Fruit fly (Drosophila melanogaster) whole organism, adult: ENCODE data around the gene Qsox4.
A peak's percentile ranks its signal among the peaks of the same experiment; 100 is the strongest.

Source experiments
- CG11617 ChIP-seq: fragments of 200-800 bp; sonication (Bioruptor generic); optimal IDR thresholded peaks from 2 replicates; lab custom pipeline; 2017; ENCODE audit warnings: mild to moderate bottlenecking, missing biosample characterization, missing genetic modification reagents, missing genetic modification characterization
- CG12768 ChIP-seq: fragments of 200-800 bp; sonication (Bioruptor generic); optimal IDR thresholded peaks from 2 replicates; lab custom pipeline; 2017; ENCODE audit warnings: missing biosample characterization, missing genetic modification characterization, mild to moderate bottlenecking, moderate library complexity, missing genetic modification reagents
- CG14711 ChIP-seq: fragments of 200-800 bp; sonication (Bioruptor generic); optimal IDR thresholded peaks from 2 replicates; lab custom pipeline; 2018; ENCODE audit warnings: missing biosample characterization, mild to moderate bottlenecking, missing genetic modification characterization, moderate library complexity
- CG1620 ChIP-seq: fragments of 200-800 bp; sonication (Bioruptor generic); optimal IDR thresholded peaks from 2 replicates; lab custom pipeline; 2016; ENCODE audit warnings: missing biosample characterization, missing genetic modification characterization
- CG33017 ChIP-seq: fragments of 200-800 bp; sonication (Bioruptor generic); optimal IDR thresholded peaks from 2 replicates; lab custom pipeline; 2018; ENCODE audit warnings: missing biosample characterization, mild to moderate bottlenecking, missing genetic modification characterization, moderate library complexity
- CG5204 ChIP-seq: fragments of 200-800 bp; sonication (Bioruptor generic); optimal IDR thresholded peaks from 2 replicates; lab custom pipeline; 2016; ENCODE audit warnings: missing biosample characterization, missing genetic modification characterization
- CG7045 ChIP-seq: fragments of 200-800 bp; sonication (Bioruptor generic); optimal IDR thresholded peaks from 2 replicates; lab custom pipeline; 2017; ENCODE audit warnings: missing biosample characterization, mild to moderate bottlenecking, missing genetic modification characterization
- CG7101 ChIP-seq: fragments of 200-800 bp; sonication (Bioruptor generic); optimal IDR thresholded peaks from 2 replicates; lab custom pipeline; 2018; ENCODE audit warnings: missing biosample characterization, mild to moderate bottlenecking, missing genetic modification characterization, moderate library complexity
- Clk ChIP-seq: fragments of 200-800 bp; sonication (Bioruptor generic); optimal IDR thresholded peaks from 2 replicates; lab custom pipeline; 2017; ENCODE audit warnings: missing biosample characterization, missing genetic modification characterization
- Crg-1 ChIP-seq: fragments of 200-800 bp; sonication (Bioruptor generic); optimal IDR thresholded peaks from 2 replicates; lab custom pipeline; 2016; ENCODE audit warnings: missing biosample characterization, missing genetic modification characterization
- Hr96 ChIP-seq: fragments of 200-800 bp; sonication (Bioruptor generic); optimal IDR thresholded peaks from 2 replicates; lab custom pipeline; 2016; ENCODE audit warnings: missing biosample characterization, missing genetic modification characterization
- Mnt ChIP-seq: fragments of 200-800 bp; sonication (Bioruptor generic); optimal IDR thresholded peaks from 2 replicates; lab custom pipeline; 2016; ENCODE audit warnings: missing biosample characterization, mild to moderate bottlenecking, missing genetic modification characterization
- bab1 ChIP-seq: fragments of 200-800 bp; sonication (Bioruptor generic); optimal IDR thresholded peaks from 3 replicates; lab custom pipeline; 2019; ENCODE audit warnings: missing biosample characterization, mild to moderate bottlenecking, missing genetic modification characterization, moderate library complexity
- cic ChIP-seq: fragments of 200-800 bp; sonication (Bioruptor generic); optimal IDR thresholded peaks from 2 replicates; lab custom pipeline; 2017; ENCODE audit warnings: missing biosample characterization, mild to moderate bottlenecking, missing genetic modification characterization, moderate library complexity
- cnc ChIP-seq, 2 experiments: fragments of >200 bp; optimal IDR thresholded peaks; 2 replicates each; lab custom pipeline; 2017
- kay ChIP-seq: fragments of 200-800 bp; sonication (Bioruptor generic); peaks from one replicate; lab custom pipeline; 2016; ENCODE audit warnings: missing biosample characterization, missing genetic modification characterization, borderline replicate concordance
- ovo ChIP-seq: fragments of 200-800 bp; sonication (Bioruptor generic); optimal IDR thresholded peaks from 2 replicates; lab custom pipeline; 2016; ENCODE audit warnings: missing biosample characterization, missing genetic modification characterization
- pad ChIP-seq: fragments of 200-800 bp; sonication (Bioruptor generic); optimal IDR thresholded peaks from 3 replicates; lab custom pipeline; 2017; ENCODE audit warnings: missing biosample characterization, missing genetic modification characterization, mild to moderate bottlenecking, moderate library complexity, missing genetic modification reagents
- tj ChIP-seq: fragments of 200-800 bp; sonication (Bioruptor generic); optimal IDR thresholded peaks from 3 replicates; lab custom pipeline; 2017; ENCODE audit warnings: missing biosample characterization, mild to moderate bottlenecking, missing genetic modification characterization, moderate library complexity
- toe ChIP-seq: fragments of 200-800 bp; sonication (Bioruptor generic); optimal IDR thresholded peaks from 2 replicates; lab custom pipeline; 2016; ENCODE audit warnings: missing biosample characterization, missing genetic modification characterization

Qsox4 gene

dm6 chr3R:23747446-23747845 is 44.9 kb downstream of the Qsox4 start:
- TF ChIP-seq CG12768 (GFP tag; lab: Kevin White, UChicago) (no peak), Crg-1 (GFP tag; lab: Kevin White, UChicago) (no peak), CG14711 (tag; lab: Kevin White, UChicago) (no peak), bab1 (no peak), tj (no peak), CG7045 (GFP tag; lab: Kevin White, UChicago) (no peak), Hr96 (GFP tag; lab: Kevin White, UChicago) (no peak)

DNA sequence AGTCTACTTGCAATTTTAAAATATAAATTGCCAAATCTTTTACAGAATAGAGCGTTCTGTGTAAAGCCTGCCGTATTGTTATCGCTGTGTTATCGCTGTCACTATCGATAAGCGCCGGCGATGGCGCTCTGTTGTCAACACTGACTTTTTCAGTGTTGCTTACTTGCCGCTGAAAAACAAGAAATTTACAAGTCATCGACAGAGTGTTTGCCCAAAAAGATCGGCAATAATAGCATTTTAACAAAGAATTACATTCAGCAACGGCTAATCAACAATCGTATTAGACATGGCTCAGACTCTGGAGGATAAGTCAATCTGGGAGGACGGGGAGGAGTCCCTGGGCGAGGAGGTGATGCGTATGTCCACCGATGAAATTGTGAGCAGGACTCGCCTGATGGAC is 50.2 kb downstream of the Qsox4 start, which contains the start of the genes RanBP3 and Rpt5:
RanBP3 (minus strand) TSS at position 107 of the 400 bp plus-strand sequence.
Rpt5 (plus strand) TSS at position 149 of the 400 bp plus-strand sequence.
- TF ChIP-seq Hr96 (GFP tag; lab: Kevin White, UChicago) = no peak
- TF ChIP-seq CG5204 (GFP tag; lab: Kevin White, UChicago) = no peak
- TF ChIP-seq CG1620 = peak; percentile 82
- TF ChIP-seq Crg-1 (GFP tag; lab: Kevin White, UChicago) = peak; percentile 81
- peak; percentile 59 for TF ChIP-seq CG33017
- no peak for TF ChIP-seq tj
- TF ChIP-seq ovo (GFP tag; lab: Kevin White, UChicago) = peak; percentile 12
- peak; percentile 40 for TF ChIP-seq Clk (GFP tag; lab: Kevin White, UChicago)
- TF ChIP-seq cic (GFP tag; lab: Kevin White, UChicago) = peak; percentile 37
- peak; percentile 86 for TF ChIP-seq CG12768 (GFP tag; lab: Kevin White, UChicago)
- peak; percentile 75 for TF ChIP-seq CG14711 (tag; lab: Kevin White, UChicago)
- peak; percentile 56 to 92 for TF ChIP-seq cnc (optimal IDR thresholded peaks at IDR 0.05; lab: Kevin White, UChicago)
- peak; percentile 77 for TF ChIP-seq pad (GFP tag; lab: Kevin White, UChicago)
- peak; percentile 68 for TF ChIP-seq Mnt (GFP tag; lab: Kevin White, UChicago)
- peak; percentile 26 for TF ChIP-seq toe (GFP tag; lab: Kevin White, UChicago)
- TF ChIP-seq kay (GFP tag; lab: Kevin White, UChicago) = no peak
- TF ChIP-seq bab1 = peak; percentile 67
- peak; percentile 80 for TF ChIP-seq CG7101 (tag; lab: Kevin White, UChicago)
- peak; percentile 55 for TF ChIP-seq CG7045 (GFP tag; lab: Kevin White, UChicago)
- TF ChIP-seq CG11617 (GFP tag; lab: Kevin White, UChicago) = peak; percentile 70
